Fruit fly (Drosophila melanogaster): ENCODE results near the gene Gr36c.

- TF ChIP-seq CG8478 (optimal IDR thresholded peaks at IDR 0.05) (no peak), CTCF (optimal IDR thresholded peaks at IDR 0.05) (peak; percentile 64 to 72)
These were observed 49.3 kb upstream of the Gr36c start, which contains the start of the genes CG34106 and beat-IIIa for dm6 chr2L:17130795-17131194.

All from S2 (cell line).